Worm (Caenorhabditis elegans) whole organism, mixed stage, embryonic: Measurements from ENCODE around the gene F55E10.4.

Experiments
- M03D4.4 ChIP-seq: sonication (generic microtip); optimal IDR thresholded peaks from 2 replicates; lab custom pipeline; 2017; ENCODE audit warnings: mild to moderate bottlenecking, missing genetic modification characterization, missing compliant biosample characterization
- bed-3 ChIP-seq: fragments of 200-800 bp; sonication (Bioruptor generic); optimal IDR thresholded peaks from 3 replicates; lab custom pipeline; 2018; ENCODE audit warnings: mild to moderate bottlenecking, missing genetic modification characterization, moderate library complexity, missing compliant biosample characterization
- blmp-1 ChIP-seq: fragments of 150-350 bp; optimal IDR thresholded peaks from 2 replicates; lab custom pipeline; 2014; ENCODE audit warnings: missing biosample characterization, missing genetic modification characterization
- ceh-39 ChIP-seq: fragments of 150-350 bp; optimal IDR thresholded peaks from 2 replicates; lab custom pipeline; 2014; ENCODE audit warnings: missing biosample characterization, missing genetic modification characterization
- ceh-43 ChIP-seq: fragments of 200-800 bp; sonication (Bioruptor generic); optimal IDR thresholded peaks from 2 replicates; lab custom pipeline; 2018; ENCODE audit warnings: mild to moderate bottlenecking, missing genetic modification characterization, moderate library complexity, missing compliant biosample characterization
- ceh-83 ChIP-seq: fragments of 200-800 bp; sonication (Bioruptor generic); optimal IDR thresholded peaks from 2 replicates; lab custom pipeline; 2018; ENCODE audit warnings: mild to moderate bottlenecking, missing genetic modification characterization, missing compliant biosample characterization
- ces-1 ChIP-seq: fragments of 150-350 bp; optimal IDR thresholded peaks from 2 replicates; lab custom pipeline; 2014; ENCODE audit warnings: missing biosample characterization, missing genetic modification reagents, missing genetic modification characterization
- cnd-1 ChIP-seq: fragments of 200-800 bp; sonication (Bioruptor generic); optimal IDR thresholded peaks from 2 replicates; lab custom pipeline; 2018; ENCODE audit warnings: mild to moderate bottlenecking, missing genetic modification characterization, missing compliant biosample characterization
- drap-1 ChIP-seq: fragments of 200-800 bp; sonication (Bioruptor generic); optimal IDR thresholded peaks from 3 replicates; lab custom pipeline; 2018; ENCODE audit warnings: mild to moderate bottlenecking, missing genetic modification characterization, missing compliant biosample characterization
- elt-1 ChIP-seq: sonication (generic microtip); optimal IDR thresholded peaks from 2 replicates; lab custom pipeline; 2017; ENCODE audit warnings: missing genetic modification characterization, mild to moderate bottlenecking, missing compliant biosample characterization, antibody characterized with exemption, moderate library complexity, borderline replicate concordance; ENCODE audit not compliant: insufficient read depth
- elt-3 ChIP-seq: fragments of 150-350 bp; optimal IDR thresholded peaks from 2 replicates; lab custom pipeline; 2014; ENCODE audit warnings: missing biosample characterization, missing genetic modification characterization
- flh-1 ChIP-seq: fragments of 200-800 bp; sonication (Bioruptor generic); optimal IDR thresholded peaks from 2 replicates; lab custom pipeline; 2018; ENCODE audit warnings: mild to moderate bottlenecking, missing genetic modification characterization, moderate library complexity, missing compliant biosample characterization
- ham-2 ChIP-seq: fragments of 200-800 bp; sonication (Bioruptor generic); optimal IDR thresholded peaks from 2 replicates; lab custom pipeline; 2018; ENCODE audit warnings: mild to moderate bottlenecking, missing genetic modification characterization, missing compliant biosample characterization
- hlh-1 ChIP-seq: fragments of 150-350 bp; optimal IDR thresholded peaks from 2 replicates; lab custom pipeline; 2014; ENCODE audit warnings: missing biosample characterization, missing genetic modification reagents, missing genetic modification characterization
- lin-13 ChIP-seq: fragments of 150-350 bp; optimal IDR thresholded peaks from 2 replicates; lab custom pipeline; 2014; ENCODE audit warnings: missing biosample characterization, missing genetic modification characterization
- lin-32 ChIP-seq: fragments of 200-800 bp; sonication (Bioruptor generic); optimal IDR thresholded peaks from 2 replicates; lab custom pipeline; 2018; ENCODE audit warnings: mild to moderate bottlenecking, missing genetic modification characterization, missing compliant biosample characterization
- lsy-2 ChIP-seq: fragments of 150-350 bp; optimal IDR thresholded peaks from 2 replicates; lab custom pipeline; 2014; ENCODE audit warnings: missing biosample characterization, missing genetic modification characterization
- mab-5 ChIP-seq: fragments of 150-350 bp; optimal IDR thresholded peaks from 2 replicates; lab custom pipeline; 2014; ENCODE audit warnings: missing biosample characterization, missing genetic modification characterization
- mep-1 ChIP-seq: fragments of 150-350 bp; optimal IDR thresholded peaks from 2 replicates; lab custom pipeline; 2017; ENCODE audit warnings: missing biosample characterization, missing genetic modification reagents, missing genetic modification characterization, inconsistent platforms
- mls-2 ChIP-seq: sonication (generic microtip); optimal IDR thresholded peaks from 2 replicates; lab custom pipeline; 2016; ENCODE audit warnings: mild to moderate bottlenecking, missing genetic modification characterization, moderate library complexity, missing compliant biosample characterization
- nhr-12 ChIP-seq: fragments of 150-350 bp; optimal IDR thresholded peaks from 2 replicates; lab custom pipeline; 2014; ENCODE audit warnings: missing biosample characterization, missing genetic modification characterization
- nhr-2 ChIP-seq: fragments of 150-350 bp; optimal IDR thresholded peaks from 2 replicates; lab custom pipeline; 2014; ENCODE audit warnings: missing biosample characterization, missing genetic modification characterization
- nhr-237 ChIP-seq: fragments of 150-350 bp; optimal IDR thresholded peaks from 2 replicates; lab custom pipeline; 2014; ENCODE audit warnings: missing biosample characterization, missing genetic modification characterization
- nhr-28 ChIP-seq: fragments of 150-350 bp; optimal IDR thresholded peaks from 2 replicates; lab custom pipeline; 2014; ENCODE audit warnings: missing biosample characterization, missing genetic modification characterization
- nhr-76 ChIP-seq: sonication (generic microtip); optimal IDR thresholded peaks from 2 replicates; lab custom pipeline; 2017; ENCODE audit warnings: missing biosample characterization, missing genetic modification characterization
- pha-4 ChIP-seq: fragments of 150-350 bp; optimal IDR thresholded peaks from 2 replicates; lab custom pipeline; 2018; ENCODE audit warnings: missing biosample characterization, missing genetic modification reagents, missing genetic modification characterization
- sem-2 ChIP-seq: fragments of 200-800 bp; sonication (Bioruptor generic); optimal IDR thresholded peaks from 2 replicates; lab custom pipeline; 2018; ENCODE audit warnings: mild to moderate bottlenecking, missing genetic modification characterization, missing compliant biosample characterization
- snpc-4 ChIP-seq: fragments of 150-350 bp; optimal IDR thresholded peaks from 2 replicates; lab custom pipeline; 2014; ENCODE audit warnings: missing biosample characterization, missing genetic modification characterization
- sptf-1 ChIP-seq: sonication (generic microtip); optimal IDR thresholded peaks from 2 replicates; lab custom pipeline; 2017; ENCODE audit warnings: mild to moderate bottlenecking, missing genetic modification characterization, moderate library complexity, missing compliant biosample characterization
- tbx-8 ChIP-seq: fragments of 200-800 bp; sonication (Bioruptor generic); optimal IDR thresholded peaks from 2 replicates; lab custom pipeline; 2018; ENCODE audit warnings: mild to moderate bottlenecking, missing genetic modification characterization, moderate library complexity, missing compliant biosample characterization
- unc-120 ChIP-seq: sonication (generic microtip); optimal IDR thresholded peaks from 2 replicates; lab custom pipeline; 2017; ENCODE audit warnings: missing genetic modification characterization, missing compliant biosample characterization; ENCODE audit not compliant: poor library complexity, severe bottlenecking
- unc-39 ChIP-seq: fragments of 150-350 bp; optimal IDR thresholded peaks from 2 replicates; lab custom pipeline; 2014; ENCODE audit warnings: missing biosample characterization, missing genetic modification characterization
- unc-62 ChIP-seq: fragments of 150-350 bp; optimal IDR thresholded peaks from 2 replicates; lab custom pipeline; 2014; ENCODE audit warnings: missing biosample characterization, missing genetic modification reagents, missing genetic modification characterization
- zip-8 ChIP-seq: fragments of 150-350 bp; optimal IDR thresholded peaks from 2 replicates; lab custom pipeline; 2014; ENCODE audit warnings: missing biosample characterization, missing genetic modification characterization
- ztf-11 ChIP-seq: fragments of 150-350 bp; optimal IDR thresholded peaks from 2 replicates; lab custom pipeline; 2014; ENCODE audit warnings: missing biosample characterization, missing genetic modification characterization

F55E10.4 gene

DNA sequence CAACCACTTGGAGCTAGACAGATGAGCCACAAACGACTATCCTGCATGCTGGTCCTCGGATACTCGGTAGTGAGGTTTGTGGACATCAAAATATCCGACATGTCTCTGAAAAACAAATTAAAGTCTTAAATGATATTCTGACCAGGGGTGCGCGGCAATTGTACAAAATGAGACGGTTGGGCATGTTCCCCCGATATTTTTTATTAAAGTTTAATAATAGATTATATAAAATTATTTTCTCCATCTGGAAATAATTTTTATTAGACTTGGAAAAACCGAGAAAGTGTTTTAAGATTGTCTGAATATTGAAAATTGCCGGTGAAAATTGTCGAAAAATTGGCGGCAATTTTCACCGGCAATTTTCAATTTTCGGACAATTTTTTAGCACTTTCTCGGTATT is at the start of gene F55E10.4:
TSS of gene F55E10.4 (minus strand) at position 101 of the 400 bp plus-strand sequence.
- no peak for TF ChIP-seq mab-5 (tag; lab: Kevin White, UChicago)
- TF ChIP-seq bed-3 (GFP tag; lab: Kevin White, UChicago): no peak
- TF ChIP-seq pha-4 (tag; lab: Kevin White, UChicago): no peak
- no peak for TF ChIP-seq unc-39 (tag; lab: Kevin White, UChicago)
- TF ChIP-seq ceh-39 (tag; lab: Kevin White, UChicago): no peak
- TF ChIP-seq drap-1 (GFP tag; lab: Kevin White, UChicago): no peak
- TF ChIP-seq cnd-1 (tag; lab: Kevin White, UChicago): no peak
- TF ChIP-seq elt-3 (tag; lab: Kevin White, UChicago): no peak
- no peak for TF ChIP-seq lin-32 (GFP tag; lab: Kevin White, UChicago)
- TF ChIP-seq nhr-76 (tag; lab: Kevin White, UChicago): no peak
- TF ChIP-seq M03D4.4 (tag; lab: Kevin White, UChicago): no peak
- TF ChIP-seq nhr-28 (tag; lab: Kevin White, UChicago): no peak
- TF ChIP-seq nhr-12: no peak
- TF ChIP-seq lsy-2 (tag; lab: Kevin White, UChicago): no peak
- no peak for TF ChIP-seq nhr-237
- no peak for TF ChIP-seq tbx-8 (GFP tag; lab: Kevin White, UChicago)
- TF ChIP-seq lin-13 (tag; lab: Kevin White, UChicago): no peak
- no peak for TF ChIP-seq zip-8 (tag; lab: Kevin White, UChicago)
- no peak for TF ChIP-seq ceh-83
- TF ChIP-seq unc-120 (tag; lab: Kevin White, UChicago): no peak

DNA sequence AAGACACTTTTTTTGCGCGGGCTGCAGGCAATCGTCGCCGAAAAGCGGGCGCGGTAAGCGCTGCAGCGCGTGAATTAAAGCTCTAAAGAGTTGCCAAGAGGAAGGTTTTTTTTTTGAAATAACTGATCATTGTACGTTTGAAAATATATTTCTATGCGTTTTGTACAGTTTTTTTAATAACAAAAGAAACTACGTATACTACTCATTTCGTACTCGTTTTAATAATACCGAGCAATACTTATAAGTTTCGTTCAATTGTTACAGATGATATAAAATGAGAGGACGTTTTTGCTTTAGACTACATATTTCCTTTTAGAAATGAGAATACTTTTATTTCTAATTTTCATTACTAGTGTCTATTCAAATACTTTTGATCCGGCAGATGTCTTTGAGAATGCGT is 44.2 kb upstream of the F55E10.4 start, which contains the start of gene nep-15:
TSS of gene nep-15 (plus strand) at position 301 of the 400 bp plus-strand sequence.
- no peak for TF ChIP-seq ces-1 (GFP tag; lab: Kevin White, UChicago)
- TF ChIP-seq lin-32 (GFP tag; lab: Kevin White, UChicago): no peak
- TF ChIP-seq ceh-43 (GFP tag; lab: Kevin White, UChicago): no peak
- no peak for TF ChIP-seq M03D4.4 (tag; lab: Kevin White, UChicago)
- TF ChIP-seq unc-62 (GFP tag; lab: Kevin White, UChicago): no peak
- TF ChIP-seq sem-2 (GFP tag; lab: Kevin White, UChicago): no peak
- TF ChIP-seq lin-13 (tag; lab: Kevin White, UChicago): no peak
- TF ChIP-seq nhr-12: no peak
- TF ChIP-seq nhr-2: no peak

DNA sequence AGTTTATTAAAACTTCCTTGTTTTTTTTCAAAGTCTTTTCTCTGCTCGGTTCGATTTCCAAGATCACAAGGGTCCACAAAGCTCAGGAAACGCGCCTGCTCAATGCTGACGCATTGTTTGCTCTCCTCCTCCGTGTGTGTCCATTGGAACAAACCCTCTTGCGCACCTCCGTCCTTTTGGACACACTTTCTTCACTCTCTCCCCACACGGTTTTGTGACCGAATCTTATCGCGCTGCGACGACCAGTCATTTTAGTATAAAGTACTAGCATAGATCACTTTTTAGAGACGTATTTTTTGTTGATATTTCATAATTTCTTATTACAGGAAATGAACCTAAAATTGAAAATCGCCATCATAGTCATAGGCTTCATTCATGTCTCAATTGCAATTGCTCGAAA is 40.5 kb upstream of the F55E10.4 start:
- TF ChIP-seq ham-2 (GFP tag; lab: Kevin White, UChicago) (no peak), mls-2 (tag; lab: Kevin White, UChicago) (no peak), lsy-2 (tag; lab: Kevin White, UChicago) (peak; percentile 56), nhr-76 (tag; lab: Kevin White, UChicago) (no peak), hlh-1 (tag; lab: Kevin White, UChicago) (peak; percentile 11), ztf-11 (tag; lab: Kevin White, UChicago) (peak; percentile 44), sptf-1 (tag; lab: Kevin White, UChicago) (peak; percentile 62), unc-39 (tag; lab: Kevin White, UChicago) (no peak), nhr-28 (tag; lab: Kevin White, UChicago) (no peak), pha-4 (tag; lab: Kevin White, UChicago) (peak; percentile 69), cnd-1 (tag; lab: Kevin White, UChicago) (peak; percentile 51), nhr-2 (no peak), drap-1 (GFP tag; lab: Kevin White, UChicago) (peak; percentile 22), M03D4.4 (tag; lab: Kevin White, UChicago) (peak; percentile 37), ceh-43 (GFP tag; lab: Kevin White, UChicago) (no peak), bed-3 (GFP tag; lab: Kevin White, UChicago) (no peak), sem-2 (GFP tag; lab: Kevin White, UChicago) (no peak), mab-5 (tag; lab: Kevin White, UChicago) (no peak), nhr-237 (no peak), mep-1 (tag; lab: Kevin White, UChicago) (peak; percentile 89), lin-13 (tag; lab: Kevin White, UChicago) (peak; percentile 82), zip-8 (tag; lab: Kevin White, UChicago) (no peak), ces-1 (GFP tag; lab: Kevin White, UChicago) (peak; percentile 8), ceh-83 (no peak), lin-32 (GFP tag; lab: Kevin White, UChicago) (no peak), elt-3 (tag; lab: Kevin White, UChicago) (no peak), snpc-4 (tag; lab: Kevin White, UChicago) (no peak), ceh-39 (tag; lab: Kevin White, UChicago) (no peak), flh-1 (GFP tag; lab: Kevin White, UChicago) (no peak), blmp-1 (tag; lab: Kevin White, UChicago) (no peak), elt-1 (tag; lab: Kevin White, UChicago) (no peak)
- TF ChIP-seq, all 35 proteins: peak for 11
